Fruit fly (Drosophila melanogaster): ENCODE data around the gene Mon1.

- TF ChIP-seq CG33017 (tag; optimal IDR thresholded peaks at IDR 0.05) (no peak), tj (GFP tag; optimal IDR thresholded peaks at IDR 0.05) (no peak), CG12768 (GFP tag; optimal IDR thresholded peaks at IDR 0.05) (no peak), toe (GFP tag; optimal IDR thresholded peaks at IDR 0.05) (no peak)
Measured at dm6 chr2L:4818056-4818455, 32.4 kb upstream of the Mon1 start, which contains the start of gene CG3225.

All from whole organism, adult.